Fruit fly (Drosophila melanogaster) whole organism, embryonic: ENCODE measurements around the gene CG32708.

Experiments used
- Ada2b ChIP-seq: fragments of 200-800 bp; sonication (Bioruptor generic); IDR thresholded peaks from 2 replicates; pipeline ENCODE4 v1.3.6; 2022; ENCODE audit warnings: missing biosample characterization, missing genetic modification characterization
- Antp ChIP-seq: fragments of 200-800 bp; sonication (Bioruptor generic); optimal IDR thresholded peaks from 3 replicates; lab custom pipeline; 2016; ENCODE audit warnings: missing biosample characterization, missing genetic modification characterization
- Awh ChIP-seq: fragments of 200-800 bp; sonication (Bioruptor generic); IDR thresholded peaks from 2 replicates; pipeline ENCODE4, ENCODE4 v1.3.6; 2022; ENCODE audit warnings: missing biosample characterization, missing genetic modification characterization
- B-H1 ChIP-seq: fragments of 200-800 bp; sonication (Bioruptor generic); IDR thresholded peaks from 3 replicates; pipeline ENCODE4 v1.3.6; 2022; ENCODE audit warnings: missing biosample characterization, missing genetic modification characterization
- CG1024 ChIP-seq: fragments of 200-800 bp; sonication (Bioruptor generic); IDR thresholded peaks from 2 replicates; pipeline ENCODE4 v1.3.6; 2022; ENCODE audit warnings: missing biosample characterization, missing genetic modification characterization
- CG10321 ChIP-seq: fragments of 200-800 bp; sonication (Bioruptor generic); IDR thresholded peaks from 2 replicates; pipeline ENCODE4 v1.3.6; 2022; ENCODE audit warnings: missing biosample characterization, missing genetic modification characterization
- CG12104 ChIP-seq: fragments of 200-800 bp; sonication (Bioruptor generic); optimal IDR thresholded peaks from 3 replicates; lab custom pipeline; 2016; ENCODE audit warnings: missing biosample characterization, missing genetic modification characterization
- CG12219 ChIP-seq: fragments of 200-800 bp; sonication (Bioruptor generic); optimal IDR thresholded peaks from 3 replicates; lab custom pipeline; 2018; ENCODE audit warnings: missing biosample characterization, mild to moderate bottlenecking, missing genetic modification characterization
- CG15073 ChIP-seq: fragments of 200-800 bp; sonication (Bioruptor generic); optimal IDR thresholded peaks from 2 replicates; lab custom pipeline; 2016; ENCODE audit warnings: missing biosample characterization, missing genetic modification characterization
- CG1529 ChIP-seq: fragments of 200-800 bp; sonication (Bioruptor generic); optimal IDR thresholded peaks from 3 replicates; lab custom pipeline; 2018; ENCODE audit warnings: missing biosample characterization, missing genetic modification characterization
- CG16779 ChIP-seq: fragments of 200-800 bp; sonication (Bioruptor generic); IDR thresholded peaks from 2 replicates; pipeline ENCODE4 v1.3.6; 2022; ENCODE audit warnings: missing biosample characterization, missing genetic modification characterization
- CG16813 ChIP-seq: fragments of 200-800 bp; sonication (Bioruptor generic); IDR thresholded peaks from 3 replicates; pipeline ENCODE4 v1.3.6; 2022; ENCODE audit warnings: missing biosample characterization, missing genetic modification characterization; ENCODE audit not compliant: partially characterized antibody
- CG16863 ChIP-seq: fragments of 200-800 bp; sonication (Bioruptor generic); optimal IDR thresholded peaks from 3 replicates; lab custom pipeline; 2016; ENCODE audit warnings: missing biosample characterization, missing genetic modification characterization
- CG17912 ChIP-seq: fragments of 200-800 bp; sonication (Bioruptor generic); optimal IDR thresholded peaks from 2 replicates; lab custom pipeline; 2018; ENCODE audit warnings: missing biosample characterization, mild to moderate bottlenecking, missing genetic modification characterization
- CG18476 ChIP-seq: fragments of 200-800 bp; sonication (Bioruptor generic); optimal IDR thresholded peaks from 2 replicates; lab custom pipeline; 2016; ENCODE audit warnings: missing biosample characterization, mild to moderate bottlenecking, missing genetic modification characterization
- CG30403 ChIP-seq: fragments of 200-800 bp; sonication (Bioruptor generic); optimal IDR thresholded peaks from 3 replicates; lab custom pipeline; 2016; ENCODE audit warnings: missing biosample characterization, missing genetic modification characterization
- CG4424 ChIP-seq: fragments of 200-800 bp; sonication (Bioruptor generic); optimal IDR thresholded peaks from 3 replicates; lab custom pipeline; 2016; ENCODE audit warnings: missing biosample characterization, missing genetic modification characterization
- CG6689 ChIP-seq: fragments of 200-800 bp; sonication (Bioruptor generic); IDR thresholded peaks from 2 replicates; pipeline ENCODE4 v1.3.6; 2022; ENCODE audit warnings: missing biosample characterization, missing genetic modification characterization
- CG7372 ChIP-seq: fragments of 200-800 bp; sonication (Bioruptor generic); IDR thresholded peaks from 2 replicates; pipeline ENCODE4 v1.3.6; 2022; ENCODE audit warnings: missing biosample characterization, missing genetic modification characterization
- D ChIP-seq, 2 experiments: fragments of 200-800 bp in 1 of 2; fragments of >200 bp in 1 of 2; sonication (Bioruptor generic) in 1 of 2; optimal IDR thresholded peaks; 2 replicates in 1 of 2; 3 replicates in 1 of 2; lab custom pipeline; 2017; ENCODE audit warnings: mild to moderate bottlenecking in 1 of 2, missing biosample characterization in 1 of 2, missing genetic modification characterization in 1 of 2, missing genetic modification reagents in 1 of 2
- Dad ChIP-seq: fragments of 200-800 bp; sonication (Bioruptor generic); optimal IDR thresholded peaks from 3 replicates; lab custom pipeline; 2016; ENCODE audit warnings: missing biosample characterization, missing genetic modification characterization
- Dll ChIP-seq: fragments of 200-800 bp; sonication (Bioruptor generic); IDR thresholded peaks from 4 replicates; pipeline ENCODE4 v1.3.6; 2022; ENCODE audit warnings: missing biosample characterization, missing genetic modification characterization; ENCODE audit not compliant: partially characterized antibody
- Fer2 ChIP-seq: fragments of 200-800 bp; sonication (Bioruptor generic); optimal IDR thresholded peaks from 2 replicates; lab custom pipeline; 2018; ENCODE audit warnings: missing biosample characterization, mild to moderate bottlenecking, missing genetic modification characterization, moderate library complexity
- Gsc ChIP-seq: fragments of 200-800 bp; sonication (Bioruptor generic); IDR thresholded peaks from 2 replicates; pipeline ENCODE4 v1.3.6; 2022; ENCODE audit warnings: missing biosample characterization, missing genetic modification characterization
- Hmx ChIP-seq: fragments of 200-800 bp; sonication (Bioruptor generic); optimal IDR thresholded peaks from 2 replicates; lab custom pipeline; 2016; ENCODE audit warnings: missing biosample characterization, missing genetic modification characterization
- Hr51 ChIP-seq, 2 experiments: fragments of 200-800 bp; sonication (Bioruptor generic); optimal IDR thresholded peaks; 2 replicates in 1 of 2; 3 replicates in 1 of 2; lab custom pipeline; 2016 to 2018; ENCODE audit warnings: missing biosample characterization in 2 of 2, missing genetic modification characterization in 2 of 2, mild to moderate bottlenecking in 1 of 2, moderate library complexity in 1 of 2
- Lpt ChIP-seq: fragments of >200 bp; optimal IDR thresholded peaks from 2 replicates; lab custom pipeline; 2018; ENCODE audit warnings: missing biosample characterization, missing genetic modification characterization
- MESR4 ChIP-seq: fragments of 200-800 bp; sonication (Bioruptor generic); optimal IDR thresholded peaks from 2 replicates; lab custom pipeline; 2018; ENCODE audit warnings: missing biosample characterization, mild to moderate bottlenecking, missing genetic modification characterization, moderate library complexity
- Med ChIP-seq: fragments of 200-800 bp; sonication (Bioruptor generic); peaks from one replicate; lab custom pipeline; 2016; ENCODE audit warnings: missing biosample characterization, missing genetic modification characterization, mild to moderate bottlenecking, inconsistent platforms, moderate library complexity
- NK7.1 ChIP-seq: fragments of 200-800 bp; sonication (Bioruptor generic); optimal IDR thresholded peaks from 3 replicates; lab custom pipeline; 2016; ENCODE audit warnings: missing biosample characterization, missing genetic modification characterization
- Oli ChIP-seq: fragments of 200-800 bp; sonication (Bioruptor generic); optimal IDR thresholded peaks from 2 replicates; lab custom pipeline; 2018; ENCODE audit warnings: missing biosample characterization, mild to moderate bottlenecking, missing genetic modification characterization, moderate library complexity
- Ptx1 ChIP-seq: fragments of 200-800 bp; sonication (Bioruptor generic); IDR thresholded peaks from 2 replicates; pipeline ENCODE4 v1.3.6; 2022; ENCODE audit warnings: missing biosample characterization, missing genetic modification characterization
- Xbp1 ChIP-seq: fragments of 200-800 bp; sonication (Bioruptor generic); optimal IDR thresholded peaks from 3 replicates; lab custom pipeline; 2016; ENCODE audit warnings: missing biosample characterization, mild to moderate bottlenecking, missing genetic modification characterization
- YL-1 ChIP-seq: fragments of 200-800 bp; sonication (Bioruptor generic); optimal IDR thresholded peaks from 3 replicates; lab custom pipeline; 2017; ENCODE audit warnings: missing biosample characterization, mild to moderate bottlenecking, missing genetic modification characterization
- abd-A ChIP-seq: fragments of 200-800 bp; sonication (Bioruptor generic); optimal IDR thresholded peaks from 3 replicates; lab custom pipeline; 2019; ENCODE audit warnings: missing biosample characterization, mild to moderate bottlenecking, missing genetic modification characterization, moderate library complexity
- bbx ChIP-seq: fragments of 200-800 bp; sonication (Bioruptor generic); IDR thresholded peaks from 2 replicates; pipeline ENCODE4 v1.3.6; 2022; ENCODE audit warnings: missing biosample characterization, missing genetic modification characterization; ENCODE audit not compliant: partially characterized antibody
- bcd ChIP-seq: fragments of 200-800 bp; sonication (Bioruptor generic); optimal IDR thresholded peaks from 2 replicates; lab custom pipeline; 2017; ENCODE audit warnings: missing biosample characterization, mild to moderate bottlenecking, missing genetic modification characterization
- cato ChIP-seq: fragments of 200-800 bp; sonication (Bioruptor generic); optimal IDR thresholded peaks from 2 replicates; lab custom pipeline; 2016; ENCODE audit warnings: missing biosample characterization, missing genetic modification characterization, borderline replicate concordance
- crc ChIP-seq: fragments of 200-800 bp; sonication (Bioruptor generic); optimal IDR thresholded peaks from 2 replicates; lab custom pipeline; 2016; ENCODE audit warnings: missing biosample characterization, missing genetic modification characterization
- disco-r ChIP-seq: fragments of 200-800 bp; sonication (Bioruptor generic); optimal IDR thresholded peaks from 2 replicates; lab custom pipeline; 2016; ENCODE audit warnings: missing biosample characterization, missing genetic modification characterization
- dysf ChIP-seq: fragments of 200-800 bp; sonication (Bioruptor generic); IDR thresholded peaks from 3 replicates; pipeline ENCODE4 v1.3.6; 2022; ENCODE audit warnings: missing biosample characterization, missing genetic modification characterization
- hbn ChIP-seq: fragments of 200-800 bp; sonication (Bioruptor generic); IDR thresholded peaks from 2 replicates; pipeline ENCODE4 v1.3.6; 2022; ENCODE audit warnings: missing biosample characterization, missing genetic modification characterization; ENCODE audit not compliant: partially characterized antibody
- her ChIP-seq: fragments of 200-800 bp; sonication (Bioruptor generic); optimal IDR thresholded peaks from 2 replicates; lab custom pipeline; 2016; ENCODE audit warnings: missing biosample characterization, missing genetic modification characterization
- knrl ChIP-seq: fragments of 200-800 bp; sonication (Bioruptor generic); IDR thresholded peaks from 3 replicates; pipeline ENCODE4 v1.3.6; 2022; ENCODE audit warnings: missing biosample characterization, missing genetic modification characterization; ENCODE audit not compliant: partially characterized antibody
- org-1 ChIP-seq: fragments of 200-800 bp; sonication (Bioruptor generic); optimal IDR thresholded peaks from 2 replicates; lab custom pipeline; 2017; ENCODE audit warnings: missing biosample characterization, missing genetic modification characterization
- pros ChIP-seq: fragments of 200-800 bp; sonication (Bioruptor generic); optimal IDR thresholded peaks from 3 replicates; lab custom pipeline; 2019; ENCODE audit warnings: missing biosample characterization, mild to moderate bottlenecking, missing genetic modification characterization, moderate library complexity
- ro ChIP-seq: fragments of 200-800 bp; sonication (Bioruptor generic); IDR thresholded peaks from 2 replicates; pipeline ENCODE4 v1.3.6; 2022; ENCODE audit warnings: missing biosample characterization, missing genetic modification characterization
- stc ChIP-seq: fragments of 200-800 bp; sonication (Bioruptor generic); IDR thresholded peaks from 2 replicates; pipeline ENCODE4 v1.3.6; 2022; ENCODE audit warnings: missing biosample characterization, missing genetic modification characterization
- twi ChIP-seq: fragments of 200-800 bp; optimal IDR thresholded peaks from 2 replicates; lab custom pipeline; 2019; ENCODE audit warnings: missing biosample characterization, mild to moderate bottlenecking, missing genetic modification characterization, moderate library complexity
- vfl ChIP-seq: fragments of 200-800 bp; sonication (Bioruptor generic); optimal IDR thresholded peaks from 2 replicates; lab custom pipeline; 2016; ENCODE audit warnings: missing biosample characterization, missing genetic modification characterization
- vvl ChIP-seq: fragments of 200-800 bp; sonication (Bioruptor generic); IDR thresholded peaks from 2 replicates; pipeline ENCODE4 v1.3.6; 2022; ENCODE audit warnings: missing biosample characterization, missing genetic modification characterization
- z ChIP-seq: fragments of 200-800 bp; sonication (Bioruptor generic); IDR thresholded peaks from 3 replicates; pipeline ENCODE4 v1.3.6; 2022; ENCODE audit warnings: missing biosample characterization, missing genetic modification characterization

The CG32708 gene

DNA sequence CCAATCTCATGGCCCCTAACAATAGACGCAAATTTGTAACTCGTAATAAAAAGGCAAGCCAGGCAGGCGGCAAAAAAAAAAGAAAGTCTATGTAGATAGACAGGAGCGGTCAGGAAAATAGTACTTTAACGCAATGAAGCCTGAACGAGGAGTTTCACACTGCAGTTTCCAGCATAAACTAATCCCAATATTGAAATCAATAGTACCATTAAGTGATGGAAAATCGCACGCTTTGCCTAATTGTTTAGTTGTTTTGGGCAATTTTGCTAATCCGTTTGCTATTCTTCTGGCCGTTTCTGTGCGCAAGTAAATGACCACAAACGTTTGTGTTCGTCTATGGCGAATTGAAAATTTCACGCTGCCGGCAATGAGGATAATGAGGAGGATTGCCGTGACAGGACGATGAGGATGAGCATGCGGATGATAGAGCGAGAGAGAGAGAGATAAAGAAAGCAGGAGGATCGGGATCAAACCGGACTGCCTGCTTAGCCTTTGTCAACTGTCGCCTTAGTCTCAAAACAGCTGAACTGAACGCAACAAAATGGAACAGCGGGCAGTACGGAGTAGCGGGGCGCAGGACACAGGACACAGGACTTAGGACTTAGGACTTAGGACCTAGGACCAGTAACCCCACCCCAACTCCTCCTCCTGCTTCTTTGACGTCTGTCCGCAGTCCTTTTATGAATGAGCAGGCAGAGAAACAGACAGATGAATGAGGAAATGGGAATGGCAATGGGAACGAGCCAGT lies 41.7 kb downstream of the CG32708 start (continued):
- no peak for TF ChIP-seq Awh (GFP tag; lab: Robert Waterston, UW)
- no peak for TF ChIP-seq NK7.1 (GFP tag; lab: Kevin White, UChicago)
- no peak for TF ChIP-seq CG16863
- TF ChIP-seq Med (GFP tag; lab: Kevin White, UChicago), result peak; percentile 77
- TF ChIP-seq MESR4, result no peak
- no peak for TF ChIP-seq CG16813 (GFP tag; lab: Robert Waterston, UW)
- no peak for TF ChIP-seq CG12104 (GFP tag; lab: Kevin White, UChicago)
- TF ChIP-seq cato (GFP tag; lab: Kevin White, UChicago), result no peak
- no peak for TF ChIP-seq CG1529 (GFP tag; lab: Kevin White, UChicago)
- TF ChIP-seq Oli (tag; lab: Kevin White, UChicago), result peak; percentile 33
- TF ChIP-seq CG16779, result no peak
- peak; percentile 38; the same call in 1 of the 2 replicates for TF ChIP-seq Ptx1 (GFP tag; lab: Robert Waterston, UW)
- TF ChIP-seq CG4424 (GFP tag; lab: Kevin White, UChicago), result peak; percentile 3
- TF ChIP-seq stc (GFP tag; lab: Robert Waterston, UW), result no peak
- TF ChIP-seq Gsc (GFP tag; lab: Robert Waterston, UW), result no peak
- no peak for TF ChIP-seq B-H1 (GFP tag; lab: Robert Waterston, UW)
- no peak for TF ChIP-seq Dad
- TF ChIP-seq Hr51 (GFP tag; optimal IDR thresholded peaks at IDR 0.05; lab: Kevin White, UChicago), result peak in 1 of 2 experiments; percentile 26
- TF ChIP-seq CG12219 (GFP tag; lab: Kevin White, UChicago), result no peak
- no peak for TF ChIP-seq disco-r
- TF ChIP-seq bcd (GFP tag; lab: Kevin White, UChicago), result peak; percentile 17
- TF ChIP-seq Hmx (GFP tag; lab: Kevin White, UChicago), result no peak
- peak; percentile 85 for TF ChIP-seq D (optimal IDR thresholded peaks at IDR 0.05; lab: Kevin White, UChicago)
- TF ChIP-seq D (GFP tag; optimal IDR thresholded peaks at IDR 0.05; lab: Kevin White, UChicago), result no peak
- peak; percentile 38 for TF ChIP-seq CG6689 (GFP tag; lab: Robert Waterston, UW)
- TF ChIP-seq vfl (GFP tag; lab: Kevin White, UChicago), result no peak
- TF ChIP-seq knrl, result no peak
- TF ChIP-seq ro (GFP tag; lab: Robert Waterston, UW), result no peak
- TF ChIP-seq Ada2b (GFP tag; lab: Robert Waterston, UW), result 0 out of 2 replicates have a peak, but pooled peaks have one; percentile 22
- peak; percentile 33 for TF ChIP-seq twi
- TF ChIP-seq her (GFP tag; lab: Kevin White, UChicago), result no peak
- no peak for TF ChIP-seq Antp
- TF ChIP-seq YL-1 (GFP tag; lab: Kevin White, UChicago), result no peak
- TF ChIP-seq crc (GFP tag; lab: Kevin White, UChicago), result no peak
- no peak for TF ChIP-seq Lpt (GFP tag; lab: Kevin White, UChicago)
- TF ChIP-seq CG1024, result no peak

DNA sequence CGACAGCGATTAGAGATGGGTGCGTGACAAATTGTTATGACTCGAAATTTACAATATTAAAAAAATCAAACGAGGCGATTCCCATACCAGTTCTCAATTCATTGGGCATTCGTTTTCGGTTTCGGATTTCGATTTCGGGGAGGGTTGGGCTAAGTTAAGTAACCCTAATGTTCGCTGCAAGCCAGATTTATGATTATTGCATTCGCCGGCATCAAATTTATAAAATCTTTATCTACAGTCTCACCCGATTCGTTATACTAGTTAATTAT lies 42.2 kb downstream of the CG32708 start:
- no peak for TF ChIP-seq Xbp1 (GFP tag; lab: Kevin White, UChicago)
- no peak for TF ChIP-seq CG1529 (GFP tag; lab: Kevin White, UChicago)
- TF ChIP-seq CG17912 (GFP tag; lab: Kevin White, UChicago), result no peak
- no peak for TF ChIP-seq CG18476 (GFP tag; lab: Kevin White, UChicago)
- no peak for TF ChIP-seq vvl
- TF ChIP-seq Dll (GFP tag; lab: Robert Waterston, UW), result peak; percentile 48; the same call in 2 of the 4 replicates
- TF ChIP-seq hbn (GFP tag; lab: Robert Waterston, UW), result no peak
- TF ChIP-seq dysf, result no peak
- TF ChIP-seq CG10321 (GFP tag; lab: Robert Waterston, UW), result no peak
- TF ChIP-seq abd-A, result peak; percentile 54
- TF ChIP-seq CG7372, result no peak
- TF ChIP-seq CG15073 (GFP tag; lab: Kevin White, UChicago), result no peak
- TF ChIP-seq z (GFP tag; lab: Robert Waterston, UW), result no peak
- TF ChIP-seq pros, result peak; percentile 33
- TF ChIP-seq bbx (GFP tag; lab: Robert Waterston, UW), result no peak
- no peak for TF ChIP-seq Fer2
- no peak for TF ChIP-seq org-1 (GFP tag; lab: Kevin White, UChicago)
- TF ChIP-seq CG30403 (GFP tag; lab: Kevin White, UChicago), result no peak
